Worm (Caenorhabditis elegans): ENCODE data around the gene C08F8.2.

DNA sequence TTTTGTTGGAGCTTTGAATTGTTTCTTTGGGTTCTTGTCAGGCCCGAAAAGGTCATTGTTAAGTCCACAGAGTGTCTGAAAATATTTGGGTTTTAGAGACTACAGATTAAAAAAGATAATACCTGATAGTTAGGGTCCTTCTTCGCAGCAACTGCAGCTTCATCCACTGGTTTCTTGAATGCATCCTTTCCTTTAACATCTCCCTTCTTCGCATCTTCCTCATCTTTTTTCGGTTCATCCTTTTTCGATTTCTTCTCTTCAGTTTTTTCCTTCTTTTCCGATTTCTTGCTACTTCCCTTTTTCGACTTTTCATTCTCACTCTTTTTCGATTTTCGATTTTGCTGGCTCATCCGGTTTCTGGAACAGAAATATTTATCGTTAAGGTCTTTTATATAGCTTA, 47.3 kb upstream of the C08F8.2 start:
- TF ChIP-seq elt-2 (tag; optimal IDR thresholded peaks at IDR 0.05), result no peak
- TF ChIP-seq R02D3.7 (tag; optimal IDR thresholded peaks at IDR 0.05), result no peak
- TF ChIP-seq tbx-2 (tag; optimal IDR thresholded peaks at IDR 0.05), result no peak
- no peak for TF ChIP-seq elt-3 (tag; optimal IDR thresholded peaks at IDR 0.05)
- no peak for TF ChIP-seq nhr-43 (tag; optimal IDR thresholded peaks at IDR 0.05; ENCODE audit: poor library complexity, severe bottlenecking)
- no peak for TF ChIP-seq unc-62 (GFP tag; optimal IDR thresholded peaks at IDR 0.05)
- no peak for TF ChIP-seq nhr-12 (tag; optimal IDR thresholded peaks at IDR 0.05)
- TF ChIP-seq nhr-76 (tag; optimal IDR thresholded peaks at IDR 0.05), result no peak
- TF ChIP-seq ztf-11 (tag; optimal IDR thresholded peaks at IDR 0.05), result no peak
- no peak for TF ChIP-seq zag-1 (tag; optimal IDR thresholded peaks at IDR 0.05)
